Worm (Caenorhabditis elegans) whole organism, L2 larva: ENCODE results near the gene cyp-43A1.

Experiments
- C34F6.9 ChIP-seq: fragments of 150-350 bp; optimal IDR thresholded peaks from 2 replicates; lab custom pipeline; 2014; ENCODE audit warnings: missing biosample characterization, missing genetic modification characterization
- F13H6.1 ChIP-seq: sonication (generic microtip); optimal IDR thresholded peaks from 2 replicates; lab custom pipeline; 2016; ENCODE audit warnings: missing genetic modification characterization, missing compliant biosample characterization
- R02D3.7 ChIP-seq: fragments of 150-350 bp; optimal IDR thresholded peaks from 2 replicates; lab custom pipeline; 2014; ENCODE audit warnings: missing biosample characterization, missing genetic modification characterization
- Y55F3AM.14 ChIP-seq: fragments of 200-800 bp; sonication (Bioruptor generic); optimal IDR thresholded peaks from 2 replicates; lab custom pipeline; 2018; ENCODE audit warnings: mild to moderate bottlenecking, missing genetic modification characterization, missing compliant biosample characterization
- alr-1 ChIP-seq: fragments of 150-350 bp; optimal IDR thresholded peaks from 2 replicates; lab custom pipeline; 2014; ENCODE audit warnings: missing biosample characterization, missing genetic modification characterization
- aly-2 ChIP-seq: fragments of 150-350 bp; optimal IDR thresholded peaks from 2 replicates; lab custom pipeline; 2014; ENCODE audit warnings: missing biosample characterization, missing genetic modification characterization
- ama-1 ChIP-seq: fragments of 150-350 bp; optimal IDR thresholded peaks from 2 replicates; lab custom pipeline; 2018; ENCODE audit warnings: inconsistent platforms
- blmp-1 ChIP-seq: sonication (generic microtip); optimal IDR thresholded peaks from 2 replicates; lab custom pipeline; 2017; ENCODE audit warnings: missing genetic modification characterization, mild to moderate bottlenecking, missing compliant biosample characterization, antibody characterized with exemption, moderate library complexity; ENCODE audit not compliant: insufficient read depth
- ceh-16 ChIP-seq: fragments of 150-350 bp; optimal IDR thresholded peaks from 2 replicates; lab custom pipeline; 2014; ENCODE audit warnings: missing biosample characterization, missing genetic modification characterization
- ceh-82 ChIP-seq: fragments of 150-350 bp; optimal IDR thresholded peaks from 2 replicates; lab custom pipeline; 2014; ENCODE audit warnings: missing biosample characterization, missing genetic modification characterization
- crh-2 ChIP-seq: sonication (generic microtip); optimal IDR thresholded peaks from 2 replicates; lab custom pipeline; 2017; ENCODE audit warnings: missing biosample characterization, missing genetic modification characterization
- dmd-4 ChIP-seq: sonication (generic microtip); optimal IDR thresholded peaks from 2 replicates; lab custom pipeline; 2017; ENCODE audit warnings: missing biosample characterization, missing genetic modification characterization
- egl-27 ChIP-seq: sonication (generic microtip); optimal IDR thresholded peaks from 3 replicates; lab custom pipeline; 2017; ENCODE audit warnings: missing biosample characterization, missing genetic modification reagents, missing genetic modification characterization
- elt-1 ChIP-seq: fragments of 150-350 bp; optimal IDR thresholded peaks from 2 replicates; lab custom pipeline; 2014; ENCODE audit warnings: missing biosample characterization, missing genetic modification characterization
- elt-3 ChIP-seq: sonication (generic microtip); optimal IDR thresholded peaks from 2 replicates; lab custom pipeline; 2017; ENCODE audit warnings: missing biosample characterization, missing genetic modification characterization
- fos-1 ChIP-seq: fragments of 150-350 bp; optimal IDR thresholded peaks from 2 replicates; lab custom pipeline; 2014; ENCODE audit warnings: missing biosample characterization, missing genetic modification characterization
- gmeb-1 ChIP-seq: fragments of 150-350 bp; optimal IDR thresholded peaks from 2 replicates; lab custom pipeline; 2014; ENCODE audit warnings: missing biosample characterization, missing genetic modification characterization
- lin-11 ChIP-seq: fragments of 150-350 bp; sonication (generic microtip); optimal IDR thresholded peaks from 2 replicates; lab custom pipeline; 2014; ENCODE audit warnings: missing biosample characterization, missing genetic modification characterization, inconsistent platforms, mixed read lengths
- lin-13 ChIP-seq: fragments of 150-350 bp; optimal IDR thresholded peaks from 2 replicates; lab custom pipeline; 2014; ENCODE audit warnings: missing biosample characterization, missing genetic modification reagents, missing genetic modification characterization
- lin-39 ChIP-seq: fragments of 150-350 bp; optimal IDR thresholded peaks from 2 replicates; lab custom pipeline; 2014; ENCODE audit warnings: missing biosample characterization, missing genetic modification reagents, missing genetic modification characterization
- mab-5 ChIP-seq: fragments of 150-350 bp; optimal IDR thresholded peaks from 2 replicates; lab custom pipeline; 2014; ENCODE audit warnings: missing biosample characterization, missing genetic modification characterization
- mbf-1 ChIP-seq: sonication (generic microtip); optimal IDR thresholded peaks from 2 replicates; lab custom pipeline; 2017; ENCODE audit warnings: missing biosample characterization, missing genetic modification characterization
- mdl-1 ChIP-seq, 2 experiments: fragments of 150-350 bp in 1 of 2; sonication (generic microtip) in 1 of 2; optimal IDR thresholded peaks; 2 replicates each; lab custom pipeline; 2017; ENCODE audit warnings: missing biosample characterization in 2 of 2, missing genetic modification characterization in 2 of 2
- nhr-10 ChIP-seq: sonication (generic microtip); optimal IDR thresholded peaks from 2 replicates; lab custom pipeline; 2017; ENCODE audit warnings: missing biosample characterization, missing genetic modification characterization
- nhr-12 ChIP-seq: fragments of 150-350 bp; optimal IDR thresholded peaks from 2 replicates; lab custom pipeline; 2014; ENCODE audit warnings: missing biosample characterization, missing genetic modification characterization
- nhr-129 ChIP-seq: fragments of 150-350 bp; optimal IDR thresholded peaks from 2 replicates; lab custom pipeline; 2014; ENCODE audit warnings: missing biosample characterization, missing genetic modification characterization
- nhr-21 ChIP-seq: fragments of 150-350 bp; optimal IDR thresholded peaks from 2 replicates; lab custom pipeline; 2014; ENCODE audit warnings: missing biosample characterization, missing genetic modification characterization
- nhr-23 ChIP-seq: fragments of 150-350 bp; optimal IDR thresholded peaks from 2 replicates; lab custom pipeline; 2014; ENCODE audit warnings: missing biosample characterization, missing genetic modification reagents, missing genetic modification characterization
- nhr-237 ChIP-seq: fragments of 150-350 bp; optimal IDR thresholded peaks from 2 replicates; lab custom pipeline; 2014; ENCODE audit warnings: missing biosample characterization, missing genetic modification characterization
- nhr-25 ChIP-seq: fragments of 150-350 bp; sonication (generic microtip); optimal IDR thresholded peaks from 3 replicates; lab custom pipeline; 2014; ENCODE audit warnings: missing biosample characterization, missing genetic modification characterization
- nhr-6 ChIP-seq: fragments of 150-350 bp; optimal IDR thresholded peaks from 2 replicates; lab custom pipeline; 2014; ENCODE audit warnings: missing biosample characterization, missing genetic modification characterization
- nhr-77 ChIP-seq: fragments of 150-350 bp; optimal IDR thresholded peaks from 2 replicates; lab custom pipeline; 2014; ENCODE audit warnings: missing biosample characterization, missing genetic modification characterization
- peb-1 ChIP-seq: fragments of 150-350 bp; optimal IDR thresholded peaks from 2 replicates; lab custom pipeline; 2014; ENCODE audit warnings: missing biosample characterization, missing genetic modification characterization
- sem-4 ChIP-seq: fragments of 150-350 bp; optimal IDR thresholded peaks from 2 replicates; lab custom pipeline; 2014; ENCODE audit warnings: missing biosample characterization, missing genetic modification reagents, missing genetic modification characterization
- skn-1 ChIP-seq: sonication (generic microtip); optimal IDR thresholded peaks from 2 replicates; lab custom pipeline; 2017; ENCODE audit warnings: missing biosample characterization, missing genetic modification characterization
- sma-9 ChIP-seq, 2 experiments: fragments of 150-350 bp in 1 of 2; sonication (generic microtip) in 1 of 2; optimal IDR thresholded peaks; 2 replicates each; lab custom pipeline; 2014 to 2016; ENCODE audit warnings: missing genetic modification characterization in 2 of 2, mild to moderate bottlenecking in 1 of 2, missing biosample characterization in 1 of 2, missing compliant biosample characterization in 1 of 2, missing genetic modification reagents in 1 of 2, moderate library complexity in 1 of 2
- snpc-4 ChIP-seq: fragments of 150-350 bp; optimal IDR thresholded peaks from 2 replicates; lab custom pipeline; 2014; ENCODE audit warnings: missing biosample characterization, missing genetic modification characterization
- unc-39 ChIP-seq: fragments of 150-350 bp; optimal IDR thresholded peaks from 2 replicates; lab custom pipeline; 2014; ENCODE audit warnings: missing biosample characterization, missing genetic modification characterization
- unc-55 ChIP-seq: fragments of 150-350 bp; sonication (generic microtip); optimal IDR thresholded peaks from 3 replicates; lab custom pipeline; 2014; ENCODE audit warnings: missing biosample characterization, missing genetic modification reagents, missing genetic modification characterization
- unc-62 ChIP-seq: fragments of 150-350 bp; optimal IDR thresholded peaks from 2 replicates; lab custom pipeline; 2014; ENCODE audit warnings: missing biosample characterization, missing genetic modification reagents, missing genetic modification characterization
- zag-1 ChIP-seq: fragments of 150-350 bp; optimal IDR thresholded peaks from 2 replicates; lab custom pipeline; 2014; ENCODE audit warnings: missing biosample characterization, missing genetic modification characterization
- ztf-1 ChIP-seq: fragments of 200-800 bp; sonication (Bioruptor generic); conservative IDR thresholded peaks from 2 replicates; pipeline ENCODE4 v1.3.6; 2022; ENCODE audit warnings: missing genetic modification characterization, missing compliant biosample characterization
- ztf-11 ChIP-seq: sonication (generic microtip); optimal IDR thresholded peaks from 2 replicates; lab custom pipeline; 2017; ENCODE audit warnings: missing biosample characterization, missing genetic modification characterization
- ztf-4 ChIP-seq: fragments of 150-350 bp; optimal IDR thresholded peaks from 2 replicates; lab custom pipeline; 2014; ENCODE audit warnings: missing biosample characterization, missing genetic modification characterization

cyp-43A1 gene

DNA sequence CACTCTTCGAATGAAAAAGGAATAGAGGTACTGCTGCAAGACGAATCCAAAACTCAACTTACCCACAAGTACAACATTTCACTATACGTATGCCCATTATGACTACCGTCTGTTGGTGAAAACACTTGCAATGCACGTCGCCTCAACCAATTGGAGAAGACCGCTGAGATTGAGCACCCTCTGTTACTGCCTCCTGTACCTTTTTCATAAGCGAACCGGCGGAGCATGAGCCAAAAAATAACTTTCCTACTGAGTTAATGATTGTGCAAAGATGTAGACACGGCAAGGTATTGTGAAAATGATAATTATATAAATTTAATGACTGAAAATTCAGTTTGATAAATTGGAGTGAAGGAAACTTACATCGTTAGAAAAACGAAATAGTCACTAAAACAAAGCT lies 25.2 kb upstream of the cyp-43A1 start:
- TF ChIP-seq nhr-77 (no peak), egl-27 (tag; lab: Kevin White, UChicago) (no peak), alr-1 (tag; lab: Kevin White, UChicago) (no peak), lin-39 (no peak), nhr-129 (tag; lab: Kevin White, UChicago) (no peak), nhr-21 (tag; lab: Kevin White, UChicago) (no peak), ceh-16 (tag; lab: Kevin White, UChicago) (no peak), unc-39 (tag; lab: Kevin White, UChicago) (no peak)

DNA sequence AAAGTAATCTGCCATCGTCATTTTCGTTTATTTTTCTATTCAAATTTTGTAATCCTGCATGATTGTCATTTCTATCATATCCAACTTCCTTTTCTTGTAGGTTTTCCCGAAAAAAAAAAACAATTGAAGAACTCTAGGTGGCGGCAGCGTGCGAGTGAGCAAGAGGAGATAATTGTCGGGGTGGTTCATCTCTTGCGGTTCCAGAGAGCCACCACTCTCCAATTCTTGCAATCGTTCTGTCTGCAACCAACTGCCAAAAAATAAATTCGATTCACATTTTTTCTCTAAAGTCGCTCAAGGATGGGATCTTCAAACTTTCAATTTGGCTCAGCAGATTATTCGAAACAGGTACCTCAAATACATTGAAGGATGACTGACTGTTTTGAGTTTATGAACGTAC lies 22.2 kb upstream of the cyp-43A1 start, which contains the start of gene W01C8.1:
Gene W01C8.1, plus strand, starts transcription at position 301 of the 400 bp plus-strand sequence.
- TF ChIP-seq lin-39: no peak
- TF ChIP-seq zag-1 (tag; lab: Kevin White, UChicago): no peak
- TF ChIP-seq ceh-82 (tag; lab: Kevin White, UChicago): no peak
- TF ChIP-seq sem-4 (tag; lab: Kevin White, UChicago): no peak
- no peak for TF ChIP-seq ztf-1
- no peak for TF ChIP-seq R02D3.7
- TF ChIP-seq fos-1 (tag; lab: Kevin White, UChicago): no peak
- TF ChIP-seq nhr-129 (tag; lab: Kevin White, UChicago): no peak
- TF ChIP-seq ceh-16 (tag; lab: Kevin White, UChicago): no peak

DNA sequence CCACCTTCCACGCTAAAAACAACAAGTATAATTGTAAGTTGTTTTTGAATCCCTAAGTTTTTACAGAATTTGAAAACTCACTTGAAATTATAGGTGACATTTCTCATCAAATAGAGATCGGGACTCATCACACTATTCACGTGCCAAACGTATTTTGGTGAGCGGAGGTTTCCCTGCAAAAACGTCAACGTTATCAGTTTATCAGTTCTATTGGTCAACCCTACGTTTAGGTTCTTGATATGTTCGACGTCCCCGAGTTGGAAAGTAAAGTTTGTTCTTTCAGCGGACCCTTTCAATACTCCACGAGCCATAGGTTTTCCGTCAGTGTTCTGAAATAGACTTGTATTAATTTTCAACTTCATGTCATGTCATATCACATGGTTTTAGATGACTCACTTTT lies 18.9 kb upstream of the cyp-43A1 start:
- TF ChIP-seq gmeb-1 (no peak), unc-55 (GFP tag; lab: Kevin White, UChicago) (no peak), ceh-82 (tag; lab: Kevin White, UChicago) (no peak), zag-1 (tag; lab: Kevin White, UChicago) (no peak), mab-5 (no peak), nhr-6 (tag; lab: Kevin White, UChicago) (no peak), sma-9 (GFP tag; optimal IDR thresholded peaks at IDR 0.05; lab: Kevin White, UChicago) (peak; percentile 60), sma-9 (tag; optimal IDR thresholded peaks at IDR 0.05; lab: Kevin White, UChicago) (no peak), lin-39 (no peak), fos-1 (tag; lab: Kevin White, UChicago) (peak; percentile 60), nhr-25 (tag; lab: Kevin White, UChicago) (no peak), egl-27 (tag; lab: Kevin White, UChicago) (no peak)

DNA sequence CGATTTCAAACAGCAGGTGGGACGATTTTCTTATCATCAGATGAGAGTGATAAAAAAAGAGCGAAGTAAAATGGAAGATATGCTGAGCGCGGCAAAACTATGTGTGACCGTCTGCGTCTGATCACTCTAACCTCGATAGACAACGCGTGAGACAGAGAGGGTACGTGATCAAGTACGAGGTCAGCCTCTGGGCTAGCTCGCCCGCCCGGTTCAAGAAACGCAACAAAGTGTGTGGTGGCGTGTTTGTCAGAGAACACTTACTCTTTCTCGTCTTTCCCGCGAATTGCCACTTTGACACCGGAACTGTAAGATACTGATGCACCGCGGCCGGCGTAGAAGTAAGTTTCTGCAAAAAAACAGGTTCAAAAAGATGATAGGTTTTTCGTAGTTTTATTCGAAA lies 18.1 kb upstream of the cyp-43A1 start:
- TF ChIP-seq aly-2 (tag; lab: Kevin White, UChicago) (no peak), gmeb-1 (peak; percentile 26), elt-3 (tag; lab: Kevin White, UChicago) (no peak), alr-1 (tag; lab: Kevin White, UChicago) (no peak), sem-4 (tag; lab: Kevin White, UChicago) (no peak), Y55F3AM.14 (GFP tag; lab: Kevin White, UChicago) (no peak), nhr-237 (tag; lab: Kevin White, UChicago) (no peak), ceh-82 (tag; lab: Kevin White, UChicago) (no peak), ceh-16 (tag; lab: Kevin White, UChicago) (no peak), nhr-25 (tag; lab: Kevin White, UChicago) (peak; percentile 79), nhr-21 (tag; lab: Kevin White, UChicago) (peak; percentile 56), ztf-4 (tag; lab: Kevin White, UChicago) (no peak), lin-39 (no peak), unc-39 (tag; lab: Kevin White, UChicago) (no peak), peb-1 (tag; lab: Kevin White, UChicago) (no peak), crh-2 (peak; percentile 52), lin-13 (GFP tag; lab: Kevin White, UChicago) (no peak), ztf-1 (no peak), unc-55 (GFP tag; lab: Kevin White, UChicago) (no peak), dmd-4 (tag; lab: Kevin White, UChicago) (no peak), blmp-1 (peak; percentile 50), mab-5 (no peak), R02D3.7 (no peak), nhr-12 (no peak), mdl-1 (tag; optimal IDR thresholded peaks at IDR 0.05; lab: Kevin White, UChicago) (peak in 1 of 2 experiments; percentile 44), snpc-4 (tag; lab: Kevin White, UChicago) (no peak), ama-1 (lab: Kevin White, UChicago) (no peak), nhr-129 (tag; lab: Kevin White, UChicago) (peak; percentile 64), ztf-11 (tag; lab: Kevin White, UChicago) (no peak), elt-1 (tag; lab: Kevin White, UChicago) (no peak), skn-1 (tag; lab: Kevin White, UChicago) (no peak), egl-27 (tag; lab: Kevin White, UChicago) (peak; percentile 49), zag-1 (tag; lab: Kevin White, UChicago) (no peak), sma-9 (GFP tag; optimal IDR thresholded peaks at IDR 0.05; lab: Kevin White, UChicago) (peak; percentile 92), sma-9 (tag; optimal IDR thresholded peaks at IDR 0.05; lab: Kevin White, UChicago) (peak; percentile 54), unc-62 (GFP tag; lab: Kevin White, UChicago) (no peak), F13H6.1 (peak; percentile 77), nhr-23 (tag; lab: Kevin White, UChicago) (no peak), nhr-10 (tag; lab: Kevin White, UChicago) (no peak), mbf-1 (tag; lab: Kevin White, UChicago) (no peak), lin-11 (tag; lab: Kevin White, UChicago) (no peak), C34F6.9 (peak; percentile 11)
